Worm (Caenorhabditis elegans) whole organism, midembryonic: ENCODE data around the gene rsu-1.
"Not testable (repeated sequence)": the region's sequence is repeated elsewhere in the genome, so short reads cannot be mapped to it uniquely, and the experiment has no call there.

Experiments used
- T22C8.4 ChIP-seq: fragments of 200-800 bp; sonication (Bioruptor generic); IDR thresholded peaks from 2 replicates; pipeline ENCODE4 v1.3.6; 2022; ENCODE audit warnings: missing genetic modification characterization, missing compliant biosample characterization
- cog-1 ChIP-seq: sonication (generic microtip); optimal IDR thresholded peaks from 2 replicates; lab custom pipeline; 2016; ENCODE audit warnings: missing genetic modification characterization, missing compliant biosample characterization
- flt-1 ChIP-seq: fragments of 200-800 bp; sonication (Bioruptor generic); IDR thresholded peaks from 2 replicates; pipeline ENCODE4 v1.3.6; 2022; ENCODE audit warnings: missing genetic modification characterization, missing compliant biosample characterization
- klf-2 ChIP-seq: fragments of 200-800 bp; sonication (Bioruptor generic); conservative IDR thresholded peaks from 2 replicates; pipeline ENCODE4 v1.3.6; 2022; ENCODE audit warnings: missing genetic modification reagents, missing genetic modification characterization, missing compliant biosample characterization
- med-1 ChIP-seq: sonication (generic microtip); optimal IDR thresholded peaks from 2 replicates; lab custom pipeline; 2017; ENCODE audit warnings: missing genetic modification characterization, mild to moderate bottlenecking, missing compliant biosample characterization, antibody characterized with exemption, missing genetic modification reagents; ENCODE audit not compliant: insufficient read depth
- ref-1 ChIP-seq: fragments of 200-800 bp; sonication (Bioruptor generic); conservative IDR thresholded peaks from 2 replicates; pipeline ENCODE4 v1.3.6; 2022; ENCODE audit warnings: missing genetic modification reagents, missing genetic modification characterization, missing compliant biosample characterization
- tab-1 ChIP-seq: fragments of 200-800 bp; sonication (Bioruptor generic); IDR thresholded peaks from 2 replicates; pipeline ENCODE4 v1.3.6; 2022; ENCODE audit warnings: missing genetic modification characterization, missing compliant biosample characterization
- ztf-23 ChIP-seq: fragments of 200-800 bp; sonication (Bioruptor generic); IDR thresholded peaks from 2 replicates; pipeline ENCODE4 v1.3.6; 2022; ENCODE audit warnings: missing genetic modification reagents, missing genetic modification characterization, missing compliant biosample characterization
- ztf-29 ChIP-seq: fragments of 200-800 bp; sonication (Bioruptor generic); IDR thresholded peaks from 2 replicates; pipeline ENCODE4 v1.3.6; 2022; ENCODE audit warnings: missing genetic modification reagents, missing genetic modification characterization, missing compliant biosample characterization

The rsu-1 gene

DNA sequence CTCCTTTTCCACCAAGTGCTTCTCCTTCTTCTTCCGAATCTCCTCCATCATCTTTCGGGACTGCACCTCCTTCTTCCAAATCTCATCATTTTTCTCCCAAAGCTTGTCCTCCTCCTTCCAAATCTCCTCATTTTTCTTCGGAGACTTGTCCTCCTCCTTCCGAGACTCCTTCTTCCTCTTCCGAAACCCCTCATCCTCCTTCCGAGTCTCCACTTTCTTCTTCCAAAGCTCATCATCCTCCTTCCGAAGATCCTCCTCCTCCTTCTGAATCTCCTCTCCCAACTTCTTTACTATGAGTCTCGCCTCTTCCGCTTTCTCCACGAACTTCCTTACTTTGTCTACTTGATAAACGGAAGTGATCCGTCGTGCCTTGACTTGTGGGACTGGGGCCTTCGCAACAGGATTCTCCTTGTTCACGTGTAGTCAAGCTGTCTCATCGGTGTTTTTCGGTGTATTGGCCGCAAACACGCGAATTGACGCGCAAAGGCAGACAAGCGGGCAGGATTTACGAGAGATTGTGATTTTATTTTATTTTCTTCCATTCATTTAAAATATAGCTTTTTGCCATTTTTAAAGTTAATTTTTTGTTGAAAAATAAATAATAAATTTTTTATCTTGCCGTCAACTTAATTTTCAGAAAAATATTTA is 19.1 kb upstream of the rsu-1 start, which contains the start of the genes K01A11.3 and C34C12.12:
TSS of gene K01A11.3 (minus strand) at position 51 of the 648 bp plus-strand sequence.
TSS of gene C34C12.12 (plus strand) at position 632 of the 648 bp plus-strand sequence.
- TF ChIP-seq ztf-23 (GFP tag; lab: Robert Waterston, UW), result no peak
- TF ChIP-seq klf-2, result no peak
- no peak for TF ChIP-seq T22C8.4 (GFP tag; lab: Robert Waterston, UW)
- TF ChIP-seq tab-1, result no peak

DNA sequence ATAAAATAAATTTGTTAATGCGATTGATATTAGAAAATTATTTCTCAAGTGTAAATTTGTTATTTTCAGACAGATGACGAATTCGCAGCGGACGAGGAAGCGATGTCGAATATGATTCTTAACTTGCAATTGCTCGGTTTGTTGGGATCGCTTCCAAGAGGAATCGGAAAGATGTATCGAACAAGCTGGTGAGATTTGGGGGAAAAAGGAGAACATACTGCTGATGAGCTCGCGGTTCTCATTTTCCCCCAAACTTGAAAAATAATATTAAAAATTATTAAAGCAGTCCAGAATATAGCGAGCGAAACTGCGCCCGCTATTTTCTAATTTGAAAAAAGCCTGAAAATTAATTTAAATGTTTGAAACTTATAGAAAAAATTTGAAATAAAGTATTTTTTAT is 18.3 kb upstream of the rsu-1 start, which contains the start of gene C34C12.2:
TSS of gene C34C12.2 (plus strand) at position 301 of the 400 bp plus-strand sequence.
- TF ChIP-seq cog-1 (tag; lab: Kevin White, UChicago); klf-2; flt-1 (GFP tag; lab: Robert Waterston, UW): not testable (repeated sequence)

DNA sequence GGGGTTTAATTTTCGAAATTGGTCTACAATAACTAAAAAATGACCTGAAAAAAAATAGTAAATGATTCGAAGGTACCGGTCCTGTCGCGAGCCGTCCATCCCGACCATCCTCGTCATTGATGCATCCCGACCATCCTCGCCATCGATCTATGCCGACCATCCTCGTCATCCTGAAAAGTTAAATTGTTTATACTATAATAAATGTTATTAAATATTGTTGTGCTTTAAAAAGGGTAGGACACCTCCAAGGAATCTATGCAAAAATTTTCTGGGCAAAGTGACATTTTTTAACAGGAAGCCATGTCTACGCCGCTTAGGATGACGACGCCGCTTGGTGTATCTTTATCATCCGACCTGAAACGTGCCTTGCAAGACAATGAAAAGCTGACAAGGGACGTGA is 17.8 kb upstream of the rsu-1 start, which contains the start of gene C34C12.1:
TSS of gene C34C12.1 (plus strand) at position 301 of the 400 bp plus-strand sequence.
- not testable (repeated sequence) for TF ChIP-seq med-1 (GFP tag; lab: Kevin White, UChicago); flt-1 (GFP tag; lab: Robert Waterston, UW); cog-1 (tag; lab: Kevin White, UChicago)

DNA sequence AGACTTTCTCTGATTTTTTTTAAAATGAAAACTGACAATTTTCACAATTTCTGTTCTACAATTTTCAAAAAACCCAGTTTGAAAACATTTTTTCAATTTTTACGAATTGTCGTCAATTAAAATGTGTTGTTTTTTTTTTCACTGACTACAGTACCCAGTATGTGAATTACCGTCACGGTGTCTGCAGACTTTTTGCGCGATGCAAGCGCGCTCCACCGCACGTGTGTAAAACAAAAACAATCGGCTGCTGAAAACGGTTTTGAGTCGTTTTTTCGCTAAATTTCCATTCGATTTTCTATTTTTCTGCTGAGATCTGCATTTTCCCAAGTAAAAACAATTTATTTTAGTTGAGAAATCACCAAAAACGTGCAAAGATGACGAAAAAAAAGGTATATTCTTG is 15.6 kb upstream of the rsu-1 start:
- peak; percentile 77 for TF ChIP-seq ztf-23 (GFP tag; lab: Robert Waterston, UW)
- TF ChIP-seq cog-1 (tag; lab: Kevin White, UChicago), result peak; percentile 59
- TF ChIP-seq tab-1, result no peak
- TF ChIP-seq ref-1, result no peak
- no peak for TF ChIP-seq klf-2
- TF ChIP-seq med-1 (GFP tag; lab: Kevin White, UChicago), result no peak
- no peak for TF ChIP-seq ztf-29 (GFP tag; lab: Robert Waterston, UW)
- no peak for TF ChIP-seq T22C8.4 (GFP tag; lab: Robert Waterston, UW)
- TF ChIP-seq flt-1 (GFP tag; lab: Robert Waterston, UW), result 0 out of 2 replicates have a peak, but pooled peaks have one; percentile 9

DNA sequence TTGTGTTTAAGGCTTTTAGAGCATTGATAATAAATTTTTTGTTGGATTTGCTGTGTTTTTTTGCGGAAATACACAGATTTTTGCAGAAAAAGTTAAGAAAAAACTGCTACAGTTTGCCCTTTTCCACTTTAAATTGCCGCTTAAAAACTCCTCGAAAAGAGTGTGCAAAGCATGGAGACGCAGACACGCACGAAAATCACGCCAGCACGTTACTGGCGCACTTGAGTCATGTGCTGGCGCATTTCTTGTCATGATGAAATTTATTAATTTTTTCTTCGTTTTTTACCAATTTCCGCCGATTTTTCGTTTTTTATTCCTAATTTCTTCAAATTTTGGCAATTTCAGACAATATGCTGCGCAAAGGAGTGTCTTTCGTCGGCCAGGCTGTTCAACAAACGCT is 11.7 kb upstream of the rsu-1 start, which contains the start of gene C34C12.8:
TSS of gene C34C12.8 (plus strand) at position 346 of the 400 bp plus-strand sequence.
- TF ChIP-seq med-1 (GFP tag; lab: Kevin White, UChicago), result no peak
- no peak for TF ChIP-seq ref-1
- no peak for TF ChIP-seq tab-1
- peak; percentile 66; the same call in 1 of the 2 replicates for TF ChIP-seq ztf-23 (GFP tag; lab: Robert Waterston, UW)
- no peak for TF ChIP-seq T22C8.4 (GFP tag; lab: Robert Waterston, UW)
- no peak for TF ChIP-seq ztf-29 (GFP tag; lab: Robert Waterston, UW)
- TF ChIP-seq klf-2, result no peak
- peak; percentile 70; the same call in 1 of the 2 replicates for TF ChIP-seq flt-1 (GFP tag; lab: Robert Waterston, UW)
- peak; percentile 46 for TF ChIP-seq cog-1 (tag; lab: Kevin White, UChicago)

DNA sequence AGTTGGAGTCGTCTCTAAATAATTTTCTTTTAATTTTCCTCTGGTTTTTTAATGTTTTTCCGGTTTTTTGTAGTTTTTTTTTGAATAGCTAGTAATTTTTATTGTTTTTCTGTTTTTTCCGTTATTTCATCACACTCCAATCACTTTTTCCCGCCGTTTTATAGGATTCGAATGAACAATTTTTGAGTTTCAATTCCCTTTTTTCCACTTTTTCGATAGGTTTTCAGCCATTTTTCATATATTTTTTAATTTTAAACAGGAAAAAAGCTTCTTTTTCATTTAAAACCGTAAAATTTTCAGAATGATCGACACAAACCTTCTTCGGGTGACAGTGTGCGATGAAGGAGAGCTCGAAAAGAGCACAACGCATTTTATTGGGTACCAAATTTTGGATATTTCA is 10.4 kb upstream of the rsu-1 start, which contains the start of gene pph-6:
TSS of gene pph-6 (plus strand) at position 301 of the 400 bp plus-strand sequence.
- TF ChIP-seq ztf-29 (GFP tag; lab: Robert Waterston, UW), result no peak
- TF ChIP-seq klf-2, result no peak

DNA sequence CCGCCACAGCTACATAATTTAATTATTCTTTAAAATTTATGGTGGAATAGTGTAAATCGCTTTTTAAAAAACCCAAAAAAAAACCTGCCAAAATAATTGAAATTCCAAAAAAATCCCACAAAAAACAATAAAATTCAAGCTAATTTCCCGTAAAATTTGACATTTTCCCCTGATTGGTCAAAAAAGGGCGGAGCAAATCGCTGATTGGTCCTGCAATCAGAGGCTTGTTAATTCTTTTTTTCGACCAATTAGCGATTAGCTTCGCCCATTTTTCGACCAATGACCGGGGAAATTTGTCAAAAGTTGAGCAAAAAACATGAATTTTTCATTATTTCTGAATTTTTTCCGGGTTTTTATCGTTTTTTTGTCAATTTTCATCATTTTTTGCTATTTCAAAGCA is 4.8 kb upstream of the rsu-1 start:
- TF ChIP-seq cog-1 (tag; lab: Kevin White, UChicago), result no peak
- no peak for TF ChIP-seq flt-1 (GFP tag; lab: Robert Waterston, UW)
- no peak for TF ChIP-seq tab-1
- TF ChIP-seq ztf-29 (GFP tag; lab: Robert Waterston, UW), result no peak
- TF ChIP-seq ztf-23 (GFP tag; lab: Robert Waterston, UW), result no peak
- TF ChIP-seq klf-2, result no peak
- TF ChIP-seq T22C8.4 (GFP tag; lab: Robert Waterston, UW), result no peak
- TF ChIP-seq med-1 (GFP tag; lab: Kevin White, UChicago), result no peak
- TF ChIP-seq ref-1, result no peak

DNA sequence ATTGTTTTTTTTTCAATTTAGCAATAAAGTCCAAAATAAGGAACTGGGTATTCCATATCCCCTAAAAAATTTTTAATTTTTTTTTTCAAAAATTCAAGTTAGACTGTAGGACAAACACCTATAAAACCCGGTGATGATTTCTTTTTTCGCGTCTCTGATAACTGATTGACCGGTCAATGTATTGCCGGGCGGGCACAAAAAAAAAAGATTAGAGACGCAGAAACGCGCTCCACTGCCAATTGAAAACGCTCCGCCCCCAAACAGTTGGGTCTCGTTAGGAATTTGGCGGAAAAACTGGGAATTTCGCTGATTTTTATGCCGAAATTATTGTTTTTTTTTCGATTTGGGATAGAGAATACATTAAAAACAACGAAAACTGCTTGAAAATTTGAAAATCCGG is 3.4 kb upstream of the rsu-1 start:
- TF ChIP-seq cog-1 (tag; lab: Kevin White, UChicago) (no peak), T22C8.4 (GFP tag; lab: Robert Waterston, UW) (no peak), ztf-29 (GFP tag; lab: Robert Waterston, UW) (no peak), ref-1 (no peak), med-1 (GFP tag; lab: Kevin White, UChicago) (no peak), flt-1 (GFP tag; lab: Robert Waterston, UW) (no peak), klf-2 (no peak)

DNA sequence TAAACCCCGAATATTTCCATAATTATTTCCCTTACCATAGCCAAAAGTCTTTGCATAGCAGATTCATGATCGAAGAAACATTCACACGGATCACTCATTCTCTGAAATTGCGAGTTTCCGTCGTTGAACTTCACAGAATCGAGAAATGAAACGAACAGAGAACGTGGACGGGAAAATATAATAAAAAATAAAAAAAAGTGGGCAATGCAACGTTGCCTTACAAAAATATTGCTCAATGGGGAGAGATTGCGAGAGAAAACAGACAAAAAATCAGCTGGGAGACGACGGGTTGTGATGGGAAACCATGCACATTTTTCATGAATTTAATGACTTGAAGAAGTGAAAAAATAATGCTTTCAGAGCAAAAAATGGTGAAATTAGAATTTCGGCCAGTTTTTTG is 2.2 kb upstream of the rsu-1 start, which contains the start of gene smim-14:
TSS of gene smim-14 (minus strand) at position 101 of the 400 bp plus-strand sequence.
- TF ChIP-seq tab-1 (no peak), cog-1 (tag; lab: Kevin White, UChicago) (no peak), T22C8.4 (GFP tag; lab: Robert Waterston, UW) (no peak), ztf-29 (GFP tag; lab: Robert Waterston, UW) (no peak), ref-1 (no peak), ztf-23 (GFP tag; lab: Robert Waterston, UW) (no peak), flt-1 (GFP tag; lab: Robert Waterston, UW) (no peak), med-1 (GFP tag; lab: Kevin White, UChicago) (no peak), klf-2 (no peak)

DNA sequence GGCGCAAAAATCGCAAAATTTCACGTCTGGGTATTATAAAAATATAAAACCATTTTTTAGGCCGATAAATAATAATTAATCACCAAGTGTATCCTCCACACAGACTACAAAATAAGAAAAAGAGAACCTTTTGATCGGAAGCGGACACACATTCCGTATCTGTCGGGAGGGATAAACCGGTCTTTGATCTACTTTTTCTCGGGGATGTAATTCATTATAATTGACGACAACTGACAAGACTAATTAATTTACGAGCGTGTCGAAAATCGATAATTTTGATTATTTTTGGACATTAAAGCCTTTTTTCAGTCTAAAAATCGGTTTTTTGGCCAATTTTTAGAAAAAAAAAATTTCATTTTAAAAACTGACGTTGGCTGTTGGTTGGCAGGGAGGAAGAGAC is 1.4 kb upstream of the rsu-1 start:
- TF ChIP-seq cog-1 (tag; lab: Kevin White, UChicago) (no peak), T22C8.4 (GFP tag; lab: Robert Waterston, UW) (no peak), ztf-23 (GFP tag; lab: Robert Waterston, UW) (no peak), ref-1 (no peak), flt-1 (GFP tag; lab: Robert Waterston, UW) (no peak), tab-1 (no peak), klf-2 (no peak), med-1 (GFP tag; lab: Kevin White, UChicago) (no peak), ztf-29 (GFP tag; lab: Robert Waterston, UW) (no peak)
